Worm (Caenorhabditis elegans) whole organism, early embryonic: ENCODE results near the gene gcc-2.

Source experiments
- aly-1 ChIP-seq: sonication (generic microtip); optimal IDR thresholded peaks from 2 replicates; lab custom pipeline; 2016; ENCODE audit warnings: missing genetic modification characterization, missing compliant biosample characterization
- ama-1 ChIP-seq: fragments of 150-350 bp; optimal IDR thresholded peaks from 2 replicates; lab custom pipeline; 2014
- ceh-36 ChIP-seq: sonication (generic microtip); optimal IDR thresholded peaks from 2 replicates; lab custom pipeline; 2016; ENCODE audit warnings: missing genetic modification characterization, inconsistent platforms, missing compliant biosample characterization
- hnd-1 ChIP-seq: sonication (generic microtip); optimal IDR thresholded peaks from 2 replicates; lab custom pipeline; 2016; ENCODE audit warnings: missing genetic modification characterization, missing compliant biosample characterization
- pes-1 ChIP-seq: fragments of 200-800 bp; sonication (Bioruptor generic); IDR thresholded peaks from 2 replicates; pipeline ENCODE4 v1.3.6; 2022; ENCODE audit warnings: missing genetic modification reagents, missing genetic modification characterization, missing compliant biosample characterization
- tra-4 ChIP-seq: sonication (generic microtip); optimal IDR thresholded peaks from 2 replicates; lab custom pipeline; 2017; ENCODE audit warnings: missing genetic modification characterization, missing compliant biosample characterization

DNA sequence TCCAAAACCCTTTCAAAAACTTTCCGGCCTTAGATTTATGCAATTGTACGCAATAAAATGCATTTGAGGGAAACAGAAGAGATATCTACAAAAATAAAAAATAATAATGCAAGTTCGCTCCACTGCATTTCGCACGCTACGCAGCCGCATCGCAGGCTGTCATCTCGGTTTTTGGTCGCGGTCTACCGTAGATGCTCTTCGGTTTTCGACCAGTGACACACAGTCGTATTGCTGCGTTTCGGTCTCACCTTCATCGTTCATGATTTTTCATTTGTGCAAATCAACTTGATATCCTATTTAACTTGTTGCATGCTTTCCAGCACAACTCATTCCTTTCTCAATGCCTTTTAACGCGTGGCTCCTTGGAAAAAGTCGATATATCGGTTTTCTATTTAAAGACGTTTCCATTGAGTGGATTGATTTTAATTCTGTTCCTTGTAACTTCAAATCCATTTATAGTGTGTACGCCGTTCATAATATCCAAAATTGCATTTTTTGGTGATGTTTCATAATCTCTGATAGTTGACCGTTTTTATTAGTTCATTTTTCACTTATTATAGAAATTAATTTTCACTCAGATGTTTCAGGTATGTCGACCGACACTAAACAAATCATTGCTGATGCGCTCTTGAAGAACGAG lies 18.8 kb upstream of the gcc-2 start, which contains the start of gene vha-1:
- no peak for TF ChIP-seq ceh-36 (tag; lab: Kevin White, UChicago)
- no peak for TF ChIP-seq ama-1 (lab: Kevin White, UChicago)
- no peak for TF ChIP-seq hnd-1 (tag; lab: Kevin White, UChicago)
- no peak for TF ChIP-seq tra-4 (tag; lab: Kevin White, UChicago)
- 0 out of 2 replicates have a peak, but pooled peaks have one; percentile 31 for TF ChIP-seq pes-1 (GFP tag; lab: Robert Waterston, UW)
- TF ChIP-seq aly-1 (tag; lab: Kevin White, UChicago), result no peak
